Worm (Caenorhabditis elegans) whole organism, midembryonic: Measurements from ENCODE around the gene del-10.

Experiments
- T22C8.4 ChIP-seq: fragments of 200-800 bp; sonication (Bioruptor generic); IDR thresholded peaks from 2 replicates; pipeline ENCODE4 v1.3.6; 2022; ENCODE audit warnings: missing genetic modification characterization, missing compliant biosample characterization
- cog-1 ChIP-seq: sonication (generic microtip); optimal IDR thresholded peaks from 2 replicates; lab custom pipeline; 2016; ENCODE audit warnings: missing genetic modification characterization, missing compliant biosample characterization
- flt-1 ChIP-seq: fragments of 200-800 bp; sonication (Bioruptor generic); IDR thresholded peaks from 2 replicates; pipeline ENCODE4 v1.3.6; 2022; ENCODE audit warnings: missing genetic modification characterization, missing compliant biosample characterization
- klf-2 ChIP-seq: fragments of 200-800 bp; sonication (Bioruptor generic); conservative IDR thresholded peaks from 2 replicates; pipeline ENCODE4 v1.3.6; 2022; ENCODE audit warnings: missing genetic modification reagents, missing genetic modification characterization, missing compliant biosample characterization
- med-1 ChIP-seq: sonication (generic microtip); optimal IDR thresholded peaks from 2 replicates; lab custom pipeline; 2017; ENCODE audit warnings: missing genetic modification characterization, mild to moderate bottlenecking, missing compliant biosample characterization, antibody characterized with exemption, missing genetic modification reagents; ENCODE audit not compliant: insufficient read depth
- ref-1 ChIP-seq: fragments of 200-800 bp; sonication (Bioruptor generic); conservative IDR thresholded peaks from 2 replicates; pipeline ENCODE4 v1.3.6; 2022; ENCODE audit warnings: missing genetic modification reagents, missing genetic modification characterization, missing compliant biosample characterization
- tab-1 ChIP-seq: fragments of 200-800 bp; sonication (Bioruptor generic); IDR thresholded peaks from 2 replicates; pipeline ENCODE4 v1.3.6; 2022; ENCODE audit warnings: missing genetic modification characterization, missing compliant biosample characterization
- ztf-23 ChIP-seq: fragments of 200-800 bp; sonication (Bioruptor generic); IDR thresholded peaks from 2 replicates; pipeline ENCODE4 v1.3.6; 2022; ENCODE audit warnings: missing genetic modification reagents, missing genetic modification characterization, missing compliant biosample characterization
- ztf-29 ChIP-seq: fragments of 200-800 bp; sonication (Bioruptor generic); IDR thresholded peaks from 2 replicates; pipeline ENCODE4 v1.3.6; 2022; ENCODE audit warnings: missing genetic modification reagents, missing genetic modification characterization, missing compliant biosample characterization

Gene del-10

DNA sequence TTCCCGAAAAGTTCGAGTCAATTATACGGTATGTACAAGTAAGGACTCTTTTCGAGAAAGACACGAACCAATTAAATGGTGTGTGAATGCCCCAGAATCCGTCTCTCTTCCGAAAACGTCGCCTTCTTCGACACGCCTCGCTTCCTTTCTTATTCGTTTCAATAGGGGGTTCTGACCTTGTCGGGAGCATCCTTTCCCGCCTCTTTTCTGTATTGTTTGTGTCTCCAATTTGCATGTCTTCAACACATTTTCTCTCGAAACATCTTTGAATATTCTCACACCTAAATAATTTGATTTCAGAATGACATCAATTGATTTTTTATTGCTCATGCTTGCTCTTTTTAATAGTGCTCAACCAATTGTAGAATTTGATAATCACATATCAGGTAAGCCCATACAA lies 40.8 kb downstream of the del-10 start, which contains the start of gene cutl-16:
Gene cutl-16, plus strand, starts transcription at position 301 of the 400 bp plus-strand sequence.
- no peak for TF ChIP-seq ref-1 (GFP tag; lab: Robert Waterston, UW)
- TF ChIP-seq ztf-23 (GFP tag; lab: Robert Waterston, UW) = no peak
- no peak for TF ChIP-seq T22C8.4 (GFP tag; lab: Robert Waterston, UW)
- TF ChIP-seq klf-2 (GFP tag; lab: Robert Waterston, UW) = no peak

DNA sequence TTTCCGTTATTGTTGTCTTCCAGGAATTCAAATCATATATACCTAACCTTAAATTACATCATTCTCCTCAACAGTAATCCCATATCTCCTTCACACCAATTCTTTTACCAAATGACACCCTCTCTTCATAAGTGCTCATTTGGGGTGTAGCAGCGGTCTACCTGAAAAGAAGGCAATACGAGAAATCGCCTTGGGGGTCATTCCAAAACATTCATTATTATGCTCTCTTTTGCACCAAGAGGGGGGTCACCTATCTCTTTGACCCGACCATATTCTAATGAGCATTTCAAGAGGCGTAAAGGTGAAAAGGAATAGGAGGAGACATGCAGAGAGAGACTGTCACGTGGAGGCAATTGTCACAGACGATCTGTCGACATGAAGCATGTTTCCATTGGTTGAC lies 45.1 kb downstream of the del-10 start:
- no peak for TF ChIP-seq ztf-23 (GFP tag; lab: Robert Waterston, UW)
- TF ChIP-seq T22C8.4 (GFP tag; lab: Robert Waterston, UW) = no peak
- TF ChIP-seq flt-1 (GFP tag; lab: Robert Waterston, UW) = no peak
- TF ChIP-seq ztf-29 = no peak
- no peak for TF ChIP-seq klf-2 (GFP tag; lab: Robert Waterston, UW)
- TF ChIP-seq ref-1 (GFP tag; lab: Robert Waterston, UW) = no peak
- no peak for TF ChIP-seq tab-1 (GFP tag; lab: Robert Waterston, UW)
- TF ChIP-seq med-1 = no peak
- TF ChIP-seq cog-1 (tag; lab: Kevin White, UChicago) = no peak

DNA sequence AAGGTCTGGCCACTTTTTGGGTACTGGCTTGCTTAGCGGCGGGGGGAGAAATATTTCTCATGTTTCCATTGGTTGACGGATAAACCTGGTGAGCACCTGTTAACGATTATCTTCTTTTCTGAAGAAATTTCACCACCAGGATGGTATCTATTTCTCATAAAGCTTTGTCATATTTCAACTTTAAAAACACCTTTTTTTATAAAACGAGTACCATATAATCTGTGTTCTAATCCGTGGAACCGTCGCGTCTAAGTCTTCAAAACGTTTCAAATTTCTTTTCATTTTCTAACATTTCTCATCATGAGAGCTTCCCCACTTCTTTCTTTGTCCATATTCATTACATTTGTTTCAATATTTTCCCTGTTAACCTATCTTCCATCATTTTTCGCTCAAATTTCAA lies 55.9 kb downstream of the del-10 start, which contains the start of gene col-75:
Gene col-75, plus strand, starts transcription at position 301 of the 400 bp plus-strand sequence.
- no peak for TF ChIP-seq flt-1 (GFP tag; lab: Robert Waterston, UW)
